Fruit fly (Drosophila melanogaster) whole organism, embryonic: ENCODE data around the gene CG4942.

Experiments used
- CG12155 ChIP-seq: fragments of 200-800 bp; sonication (Bioruptor generic); optimal IDR thresholded peaks from 3 replicates; lab custom pipeline; 2016; ENCODE audit warnings: missing biosample characterization, missing genetic modification characterization
- oc ChIP-seq: fragments of 200-800 bp; sonication (Bioruptor generic); optimal IDR thresholded peaks from 2 replicates; lab custom pipeline; 2018; ENCODE audit warnings: missing biosample characterization, mild to moderate bottlenecking, missing genetic modification characterization, moderate library complexity

dm6 chr3L:9029183-9029789 lies 43.6 kb upstream of the CG4942 start:
- TF ChIP-seq oc (tag; lab: Kevin White, UChicago) = no peak
- no peak for TF ChIP-seq CG12155 (GFP tag; lab: Kevin White, UChicago)
